Fruit fly (Drosophila melanogaster) whole organism, embryonic: ENCODE data around the gene CG15719.

Experiments used
- Atf3 ChIP-seq: fragments of 200-800 bp; sonication (Bioruptor generic); optimal IDR thresholded peaks from 3 replicates; lab custom pipeline; 2016; ENCODE audit warnings: missing biosample characterization, missing genetic modification characterization
- Blimp-1 ChIP-seq: fragments of 200-800 bp; sonication (Bioruptor generic); optimal IDR thresholded peaks from 3 replicates; lab custom pipeline; 2018; ENCODE audit warnings: missing biosample characterization, missing genetic modification characterization, mild to moderate bottlenecking, moderate library complexity, missing genetic modification reagents
- CG10321 ChIP-seq: fragments of 200-800 bp; sonication (Bioruptor generic); IDR thresholded peaks from 2 replicates; pipeline ENCODE4 v1.3.6; 2022; ENCODE audit warnings: missing biosample characterization, missing genetic modification characterization
- CG11504 ChIP-seq: fragments of 200-800 bp; sonication (Bioruptor generic); optimal IDR thresholded peaks from 3 replicates; lab custom pipeline; 2019; ENCODE audit warnings: missing biosample characterization, mild to moderate bottlenecking, missing genetic modification characterization, moderate library complexity
- CG17359 ChIP-seq: fragments of 200-800 bp; sonication (Bioruptor generic); optimal IDR thresholded peaks from 3 replicates; lab custom pipeline; 2018; ENCODE audit warnings: missing biosample characterization, mild to moderate bottlenecking, missing genetic modification characterization, moderate library complexity
- CG17802 ChIP-seq: fragments of 200-800 bp; sonication (Bioruptor generic); optimal IDR thresholded peaks from 2 replicates; lab custom pipeline; 2018; ENCODE audit warnings: missing biosample characterization, mild to moderate bottlenecking, missing genetic modification characterization, moderate library complexity
- CG17829 ChIP-seq: fragments of 200-800 bp; optimal IDR thresholded peaks from 2 replicates; lab custom pipeline; 2019; ENCODE audit warnings: missing biosample characterization, mild to moderate bottlenecking, missing genetic modification characterization, moderate library complexity
- CG18011 ChIP-seq: fragments of 200-800 bp; sonication (Bioruptor generic); optimal IDR thresholded peaks from 2 replicates; lab custom pipeline; 2017; ENCODE audit warnings: missing biosample characterization, missing genetic modification characterization, mild to moderate bottlenecking, moderate library complexity, missing genotype
- CG18764 ChIP-seq: fragments of 200-800 bp; sonication (Bioruptor generic); optimal IDR thresholded peaks from 3 replicates; lab custom pipeline; 2016; ENCODE audit warnings: missing biosample characterization, missing genetic modification characterization
- CG2129 ChIP-seq: fragments of 200-800 bp; sonication (Bioruptor generic); IDR thresholded peaks from 2 replicates; pipeline ENCODE4 v1.3.6; 2022; ENCODE audit warnings: missing biosample characterization, missing genetic modification characterization; ENCODE audit not compliant: partially characterized antibody
- CG30020 ChIP-seq: fragments of 200-800 bp; optimal IDR thresholded peaks from 2 replicates; lab custom pipeline; 2019; ENCODE audit warnings: missing biosample characterization, mild to moderate bottlenecking, missing genetic modification characterization, moderate library complexity
- CG5180 ChIP-seq: fragments of 200-800 bp; sonication (Bioruptor generic); optimal IDR thresholded peaks from 3 replicates; lab custom pipeline; 2017; ENCODE audit warnings: missing biosample characterization, missing genetic modification characterization, mild to moderate bottlenecking, moderate library complexity, missing genetic modification reagents
- CG6765 ChIP-seq: fragments of 200-800 bp; sonication (Bioruptor generic); optimal IDR thresholded peaks from 3 replicates; lab custom pipeline; 2017; ENCODE audit warnings: missing biosample characterization, mild to moderate bottlenecking, missing genetic modification characterization
- CG7357 ChIP-seq: fragments of 200-800 bp; sonication (Bioruptor generic); IDR thresholded peaks from 3 replicates; pipeline ENCODE4 v1.3.6; 2022; ENCODE audit warnings: missing biosample characterization, missing genetic modification characterization
- CG7556 ChIP-seq: fragments of 200-800 bp; sonication (Bioruptor generic); optimal IDR thresholded peaks from 2 replicates; lab custom pipeline; 2017; ENCODE audit warnings: missing biosample characterization, mild to moderate bottlenecking, missing genetic modification characterization
- CG8089 ChIP-seq: fragments of 200-800 bp; sonication (Bioruptor generic); optimal IDR thresholded peaks from 3 replicates; lab custom pipeline; 2016; ENCODE audit warnings: missing biosample characterization, missing genetic modification characterization
- CG8290 ChIP-seq, 3 experiments: fragments of 200-800 bp; sonication (Bioruptor generic); optimal IDR thresholded peaks; 2 replicates each; lab custom pipeline; 2016 to 2019; ENCODE audit warnings: missing biosample characterization in 3 of 3, missing genetic modification characterization in 3 of 3, mild to moderate bottlenecking in 2 of 3, moderate library complexity in 1 of 3
- CG8359 ChIP-seq: fragments of 200-800 bp; sonication (Bioruptor generic); optimal IDR thresholded peaks from 2 replicates; lab custom pipeline; 2017; ENCODE audit warnings: missing biosample characterization, mild to moderate bottlenecking, missing genetic modification characterization, borderline replicate concordance
- CG8765 ChIP-seq: fragments of 200-800 bp; sonication (Bioruptor generic); IDR thresholded peaks from 2 replicates; pipeline ENCODE4 v1.3.6; 2022; ENCODE audit warnings: missing biosample characterization, missing genetic modification characterization
- CG8924 ChIP-seq: fragments of 200-800 bp; optimal IDR thresholded peaks from 3 replicates; lab custom pipeline; 2019; ENCODE audit warnings: missing biosample characterization, mild to moderate bottlenecking, missing genetic modification characterization, moderate library complexity
- CG9609 ChIP-seq: fragments of 200-800 bp; sonication (Bioruptor generic); optimal IDR thresholded peaks from 3 replicates; lab custom pipeline; 2016; ENCODE audit warnings: missing biosample characterization, missing genetic modification characterization
- CoRest ChIP-seq: fragments of 200-800 bp; sonication (Bioruptor generic); optimal IDR thresholded peaks from 3 replicates; lab custom pipeline; 2018; ENCODE audit warnings: missing biosample characterization, mild to moderate bottlenecking, missing genetic modification characterization, moderate library complexity
- Dek ChIP-seq: fragments of 200-800 bp; sonication (Bioruptor generic); optimal IDR thresholded peaks from 3 replicates; lab custom pipeline; 2019; ENCODE audit warnings: missing biosample characterization, mild to moderate bottlenecking, missing genetic modification characterization, moderate library complexity
- Doc2 ChIP-seq: fragments of 200-800 bp; sonication (Bioruptor generic); IDR thresholded peaks from 2 replicates; pipeline ENCODE4 v1.3.6; 2022; ENCODE audit warnings: missing biosample characterization, missing genetic modification characterization
- Hey ChIP-seq: fragments of 200-800 bp; sonication (Bioruptor generic); optimal IDR thresholded peaks from 3 replicates; lab custom pipeline; 2018; ENCODE audit warnings: missing biosample characterization, mild to moderate bottlenecking, missing genetic modification characterization
- MESR4 ChIP-seq: fragments of 200-800 bp; sonication (Bioruptor generic); optimal IDR thresholded peaks from 2 replicates; lab custom pipeline; 2018; ENCODE audit warnings: missing biosample characterization, mild to moderate bottlenecking, missing genetic modification characterization, moderate library complexity
- Max ChIP-seq: fragments of 200-800 bp; sonication (Bioruptor generic); optimal IDR thresholded peaks from 2 replicates; lab custom pipeline; 2016; ENCODE audit warnings: missing biosample characterization, mild to moderate bottlenecking, missing genetic modification characterization
- PHDP ChIP-seq: fragments of 200-800 bp; sonication (Bioruptor generic); optimal IDR thresholded peaks from 3 replicates; lab custom pipeline; 2018; ENCODE audit warnings: missing biosample characterization, mild to moderate bottlenecking, missing genetic modification characterization, moderate library complexity
- ash1 ChIP-seq: fragments of 200-800 bp; sonication (Bioruptor generic); optimal IDR thresholded peaks from 2 replicates; lab custom pipeline; 2018; ENCODE audit warnings: missing biosample characterization, mild to moderate bottlenecking, missing genetic modification characterization
- br ChIP-seq: fragments of >200 bp; optimal IDR thresholded peaks from 2 replicates; lab custom pipeline; 2017
- cato ChIP-seq: fragments of 200-800 bp; sonication (Bioruptor generic); optimal IDR thresholded peaks from 2 replicates; lab custom pipeline; 2016; ENCODE audit warnings: missing biosample characterization, missing genetic modification characterization, borderline replicate concordance
- caup ChIP-seq: fragments of 200-800 bp; sonication (Bioruptor generic); optimal IDR thresholded peaks from 3 replicates; lab custom pipeline; 2017; ENCODE audit warnings: missing biosample characterization, mild to moderate bottlenecking, missing genetic modification characterization, moderate library complexity; ENCODE audit not compliant: severe bottlenecking
- cwo ChIP-seq: fragments of 200-800 bp; sonication (Bioruptor generic); optimal IDR thresholded peaks from 3 replicates; lab custom pipeline; 2017; ENCODE audit warnings: missing biosample characterization, missing genetic modification characterization, mild to moderate bottlenecking, moderate library complexity, missing genetic modification reagents
- da ChIP-seq: fragments of 200-800 bp; sonication (Bioruptor generic); optimal IDR thresholded peaks from 2 replicates; lab custom pipeline; 2016; ENCODE audit warnings: missing biosample characterization, missing genetic modification characterization
- danr ChIP-seq: fragments of 200-800 bp; sonication (Bioruptor generic); IDR thresholded peaks from 2 replicates; pipeline ENCODE4 v1.3.6; 2022; ENCODE audit warnings: missing biosample characterization, missing genetic modification characterization
- dpn ChIP-seq, 2 experiments: fragments of 200-800 bp; sonication (Bioruptor generic); optimal IDR thresholded peaks; 3 replicates each; lab custom pipeline; 2016; ENCODE audit warnings: missing biosample characterization in 2 of 2, missing genetic modification characterization in 2 of 2
- emc ChIP-seq: fragments of 200-800 bp; sonication (Bioruptor generic); optimal IDR thresholded peaks from 2 replicates; lab custom pipeline; 2016; ENCODE audit warnings: missing biosample characterization, missing genetic modification characterization
- her ChIP-seq: fragments of 200-800 bp; sonication (Bioruptor generic); optimal IDR thresholded peaks from 2 replicates; lab custom pipeline; 2016; ENCODE audit warnings: missing biosample characterization, missing genetic modification characterization
- jing ChIP-seq: fragments of 200-800 bp; sonication (Bioruptor generic); optimal IDR thresholded peaks from 2 replicates; lab custom pipeline; 2018; ENCODE audit warnings: missing biosample characterization, mild to moderate bottlenecking, missing genetic modification characterization
- kah ChIP-seq: fragments of 200-800 bp; sonication (Bioruptor generic); optimal IDR thresholded peaks from 2 replicates; lab custom pipeline; 2018; ENCODE audit warnings: missing biosample characterization, mild to moderate bottlenecking, missing genetic modification characterization
- knrl ChIP-seq: fragments of 200-800 bp; sonication (Bioruptor generic); IDR thresholded peaks from 3 replicates; pipeline ENCODE4 v1.3.6; 2022; ENCODE audit warnings: missing biosample characterization, missing genetic modification characterization; ENCODE audit not compliant: partially characterized antibody
- nerfin-2 ChIP-seq: fragments of 200-800 bp; sonication (Bioruptor generic); IDR thresholded peaks from 2 replicates; pipeline ENCODE4 v1.3.6; 2022; ENCODE audit warnings: missing biosample characterization, missing genetic modification characterization; ENCODE audit not compliant: partially characterized antibody
- pb ChIP-seq: fragments of 200-800 bp; sonication (Bioruptor generic); optimal IDR thresholded peaks from 3 replicates; lab custom pipeline; 2016; ENCODE audit warnings: missing biosample characterization, missing genetic modification characterization
- ranshi ChIP-seq: fragments of 200-800 bp; sonication (Bioruptor generic); IDR thresholded peaks from 2 replicates; pipeline ENCODE4 v1.3.6; 2022; ENCODE audit warnings: missing biosample characterization, missing genetic modification characterization
- schlank ChIP-seq: fragments of 200-800 bp; sonication (Bioruptor generic); optimal IDR thresholded peaks from 2 replicates; lab custom pipeline; 2018; ENCODE audit warnings: missing biosample characterization, mild to moderate bottlenecking, missing genetic modification characterization
- stc ChIP-seq: fragments of 200-800 bp; sonication (Bioruptor generic); IDR thresholded peaks from 2 replicates; pipeline ENCODE4 v1.3.6; 2022; ENCODE audit warnings: missing biosample characterization, missing genetic modification characterization
- ttk ChIP-seq: fragments of 200-800 bp; sonication (Bioruptor generic); IDR thresholded peaks from 2 replicates; pipeline ENCODE4 v2.1.2; 2022; ENCODE audit warnings: missing biosample characterization, missing genetic modification characterization
- tx ChIP-seq: fragments of 200-800 bp; sonication (Bioruptor generic); optimal IDR thresholded peaks from 2 replicates; lab custom pipeline; 2016; ENCODE audit warnings: missing biosample characterization, missing genetic modification characterization
- wdn ChIP-seq: fragments of 200-800 bp; sonication (Bioruptor generic); IDR thresholded peaks from 2 replicates; pipeline ENCODE4 v1.3.6; 2022; ENCODE audit warnings: missing biosample characterization, missing genetic modification characterization
- zfh1 ChIP-seq: fragments of 200-800 bp; sonication (Bioruptor generic); IDR thresholded peaks from 3 replicates; pipeline ENCODE4 v1.3.6; 2022; ENCODE audit warnings: missing biosample characterization, missing genetic modification characterization

Gene CG15719

dm6 chrX:12957412-12957895, 47.2 kb downstream of the CG15719 start, which contains the start of gene hec (continued):
- TF ChIP-seq CG8765 (no peak), schlank (tag; lab: Kevin White, UChicago) (no peak), zfh1 (no peak), stc (no peak), CG17802 (tag; lab: Kevin White, UChicago) (no peak), danr (GFP tag; lab: Robert Waterston, UW) (no peak), CG18011 (no peak), dpn (GFP tag; optimal IDR thresholded peaks at IDR 0.05; lab: Kevin White, UChicago) (no peak), CG7556 (GFP tag; lab: Kevin White, UChicago) (peak; percentile 7), CoRest (peak; percentile 9), caup (GFP tag; lab: Kevin White, UChicago) (no peak), CG8290 (GFP tag; optimal IDR thresholded peaks at IDR 0.05; lab: Kevin White, UChicago) (no peak), CG8290 (tag; optimal IDR thresholded peaks at IDR 0.05; lab: Kevin White, UChicago) (no peak), MESR4 (GFP tag; lab: Kevin White, UChicago) (no peak), CG8359 (no peak), CG2129 (no peak), CG11504 (peak; percentile 56), Max (GFP tag; lab: Kevin White, UChicago) (no peak), cwo (GFP tag; lab: Kevin White, UChicago) (no peak), emc (GFP tag; lab: Kevin White, UChicago) (no peak), ttk (GFP tag; lab: Robert Waterston, UW) (no peak), br (lab: Kevin White, UChicago) (no peak), CG17359 (tag; lab: Kevin White, UChicago) (peak; percentile 42), kah (GFP tag; lab: Kevin White, UChicago) (no peak), jing (GFP tag; lab: Kevin White, UChicago) (no peak), PHDP (tag; lab: Kevin White, UChicago) (no peak), CG9609 (no peak), CG8924 (tag; lab: Kevin White, UChicago) (no peak), Atf3 (no peak), ash1 (GFP tag; lab: Kevin White, UChicago) (no peak), Dek (tag; lab: Kevin White, UChicago) (no peak), CG6765 (GFP tag; lab: Kevin White, UChicago) (no peak), CG30020 (no peak), CG8089 (GFP tag; lab: Kevin White, UChicago) (no peak), nerfin-2 (no peak), knrl (GFP tag; lab: Robert Waterston, UW) (no peak), CG7357 (GFP tag; lab: Robert Waterston, UW) (no peak), wdn (GFP tag; lab: Robert Waterston, UW) (no peak), CG18764 (no peak), pb (GFP tag; lab: Kevin White, UChicago) (no peak), Hey (tag; lab: Kevin White, UChicago) (no peak), her (no peak), CG17829 (no peak), tx (GFP tag; lab: Kevin White, UChicago) (no peak), Blimp-1 (GFP tag; lab: Kevin White, UChicago) (no peak), da (GFP tag; lab: Kevin White, UChicago) (no peak), Doc2 (no peak), CG5180 (GFP tag; lab: Kevin White, UChicago) (no peak), cato (GFP tag; lab: Kevin White, UChicago) (no peak), CG10321 (GFP tag; lab: Robert Waterston, UW) (no peak), ranshi (GFP tag; lab: Robert Waterston, UW) (peak; percentile 27; the same call in 1 of the 2 replicates)
